Worm (Caenorhabditis elegans) whole organism, L1 larva: Measurements from ENCODE around the gene F21D9.1.

Experiments
- C04F5.9 ChIP-seq: sonication (generic microtip); optimal IDR thresholded peaks from 2 replicates; lab custom pipeline; 2016; ENCODE audit warnings: missing genetic modification characterization, missing compliant biosample characterization
- C16A3.4 ChIP-seq: fragments of 150-350 bp; optimal IDR thresholded peaks from 2 replicates; lab custom pipeline; 2014; ENCODE audit warnings: missing biosample characterization, missing genetic modification characterization
- F16B12.6 ChIP-seq: fragments of 150-350 bp; optimal IDR thresholded peaks from 2 replicates; lab custom pipeline; 2014; ENCODE audit warnings: missing biosample characterization, missing genetic modification characterization
- aha-1 ChIP-seq: fragments of 150-350 bp; optimal IDR thresholded peaks from 2 replicates; lab custom pipeline; 2014; ENCODE audit warnings: missing biosample characterization, missing genetic modification characterization
- alr-1 ChIP-seq: fragments of 200-800 bp; sonication (Bioruptor generic); optimal IDR thresholded peaks from 2 replicates; lab custom pipeline; 2018; ENCODE audit warnings: borderline replicate concordance, mild to moderate bottlenecking, missing genetic modification characterization, missing compliant biosample characterization
- ceh-63 ChIP-seq: fragments of 200-800 bp; sonication (Bioruptor generic); optimal IDR thresholded peaks from 2 replicates; lab custom pipeline; 2018; ENCODE audit warnings: mild to moderate bottlenecking, missing genetic modification characterization, missing compliant biosample characterization
- ceh-82 ChIP-seq, 3 experiments: fragments of 150-350 bp in 1 of 3; sonication (generic microtip) in 2 of 3; optimal IDR thresholded peaks; 2 replicates each; lab custom pipeline; 2014 to 2017; ENCODE audit warnings: missing biosample characterization in 3 of 3, missing genetic modification characterization in 3 of 3
- ceh-88 ChIP-seq: fragments of 200-800 bp; sonication (Bioruptor generic); IDR thresholded peaks from 2 replicates; pipeline ENCODE4 v1.3.6; 2022; ENCODE audit warnings: missing genetic modification characterization, missing compliant biosample characterization
- ces-1 ChIP-seq: fragments of 150-350 bp; optimal IDR thresholded peaks from 2 replicates; lab custom pipeline; 2014; ENCODE audit warnings: missing biosample characterization, missing genetic modification reagents, missing genetic modification characterization
- dpl-1 ChIP-seq, 3 experiments: fragments of 150-350 bp in 2 of 3; sonication (generic microtip) in 1 of 3; optimal IDR thresholded peaks; 2 replicates each; lab custom pipeline; 2014 to 2017; ENCODE audit warnings: missing biosample characterization in 3 of 3, missing genetic modification characterization in 3 of 3, missing genetic modification reagents in 3 of 3
- dsc-1 ChIP-seq: sonication (generic microtip); optimal IDR thresholded peaks from 2 replicates; lab custom pipeline; 2016; ENCODE audit warnings: mild to moderate bottlenecking, missing genetic modification characterization, missing compliant biosample characterization
- efl-1 ChIP-seq, 4 experiments: fragments of 150-350 bp; optimal IDR thresholded peaks in 3 of 4; peaks in 1 of 4; 1 replicate in 1 of 4; 2 replicates in 3 of 4; lab custom pipeline; 2014; ENCODE audit warnings: missing biosample characterization in 2 of 4, missing genetic modification characterization in 2 of 4, missing genetic modification reagents in 2 of 4
- egl-13 ChIP-seq: sonication (generic microtip); optimal IDR thresholded peaks from 2 replicates; lab custom pipeline; 2016; ENCODE audit warnings: missing genotype, missing genetic modification reagents, missing genetic modification characterization, missing compliant biosample characterization
- egl-27 ChIP-seq, 2 experiments: fragments of 150-350 bp in 1 of 2; sonication (generic microtip); optimal IDR thresholded peaks; 3 replicates each; lab custom pipeline; 2017 to 2018; ENCODE audit warnings: missing biosample characterization in 2 of 2, missing genetic modification characterization in 2 of 2, missing genetic modification reagents in 2 of 2
- elt-3 ChIP-seq, 6 experiments: fragments of 150-350 bp in 1 of 6; sonication (generic microtip); optimal IDR thresholded peaks; 2 replicates each; lab custom pipeline; 2017 to 2018; ENCODE audit warnings: missing biosample characterization in 6 of 6, missing genetic modification characterization in 6 of 6, inconsistent platforms in 1 of 6
- ets-5 ChIP-seq: fragments of 200-800 bp; sonication (Bioruptor generic); IDR thresholded peaks from 2 replicates; pipeline ENCODE4 v1.3.6; 2022; ENCODE audit warnings: missing genetic modification characterization, missing compliant biosample characterization
- fkh-8 ChIP-seq: sonication (generic microtip); optimal IDR thresholded peaks from 2 replicates; lab custom pipeline; 2016; ENCODE audit warnings: mild to moderate bottlenecking, missing genetic modification characterization, missing compliant biosample characterization
- fos-1 ChIP-seq: fragments of 150-350 bp; optimal IDR thresholded peaks from 2 replicates; lab custom pipeline; 2014; ENCODE audit warnings: missing biosample characterization, missing genetic modification characterization
- grh-1 ChIP-seq: fragments of 200-800 bp; sonication (Bioruptor generic); IDR thresholded peaks from 2 replicates; pipeline ENCODE4 v1.3.6; 2022; ENCODE audit warnings: missing genetic modification reagents, missing genetic modification characterization, missing compliant biosample characterization
- hlh-17 ChIP-seq: fragments of 200-800 bp; sonication (Bioruptor generic); optimal IDR thresholded peaks from 2 replicates; lab custom pipeline; 2018; ENCODE audit warnings: missing genetic modification characterization, mild to moderate bottlenecking, missing compliant biosample characterization, moderate library complexity, borderline replicate concordance
- lin-35 ChIP-seq, 2 experiments: fragments of 150-350 bp; optimal IDR thresholded peaks; 2 replicates each; lab custom pipeline; 2014; ENCODE audit warnings: missing biosample characterization in 2 of 2, missing genetic modification characterization in 2 of 2, missing genetic modification reagents in 2 of 2
- lin-39 ChIP-seq: fragments of 150-350 bp; optimal IDR thresholded peaks from 2 replicates; lab custom pipeline; 2014; ENCODE audit warnings: missing biosample characterization, missing genetic modification reagents, missing genetic modification characterization
- mef-2 ChIP-seq: fragments of 150-350 bp; optimal IDR thresholded peaks from 2 replicates; lab custom pipeline; 2014; ENCODE audit warnings: missing biosample characterization, missing genetic modification characterization
- mep-1 ChIP-seq: fragments of 150-350 bp; optimal IDR thresholded peaks from 2 replicates; lab custom pipeline; 2014; ENCODE audit warnings: missing biosample characterization, missing genetic modification characterization
- nhr-19 ChIP-seq: fragments of 200-800 bp; sonication (Bioruptor generic); conservative IDR thresholded peaks from 2 replicates; pipeline ENCODE4 v1.3.6; 2022; ENCODE audit warnings: missing genetic modification characterization, missing compliant biosample characterization
- nhr-47 ChIP-seq: sonication (generic microtip); optimal IDR thresholded peaks from 2 replicates; lab custom pipeline; 2016; ENCODE audit warnings: mild to moderate bottlenecking, missing genetic modification characterization, moderate library complexity, missing compliant biosample characterization
- nhr-77 ChIP-seq: fragments of 150-350 bp; optimal IDR thresholded peaks from 2 replicates; lab custom pipeline; 2014; ENCODE audit warnings: missing biosample characterization, missing genetic modification characterization
- nhr-90 ChIP-seq: sonication (generic microtip); optimal IDR thresholded peaks from 2 replicates; lab custom pipeline; 2016; ENCODE audit warnings: mild to moderate bottlenecking, missing genetic modification characterization, missing compliant biosample characterization; ENCODE audit not compliant: poor library complexity
- pag-3 ChIP-seq: sonication (generic microtip); optimal IDR thresholded peaks from 2 replicates; lab custom pipeline; 2017; ENCODE audit warnings: missing genetic modification characterization, mild to moderate bottlenecking, missing compliant biosample characterization, antibody characterized with exemption, borderline replicate concordance; ENCODE audit not compliant: insufficient read depth
- pax-3 ChIP-seq: fragments of 200-800 bp; sonication (Bioruptor generic); optimal IDR thresholded peaks from 2 replicates; lab custom pipeline; 2018; ENCODE audit warnings: mild to moderate bottlenecking, missing genetic modification characterization, moderate library complexity, missing compliant biosample characterization
- pqm-1 ChIP-seq: sonication (generic microtip); optimal IDR thresholded peaks from 3 replicates; lab custom pipeline; 2017; ENCODE audit warnings: missing biosample characterization, missing genetic modification characterization
- skn-1 ChIP-seq: fragments of 150-350 bp; optimal IDR thresholded peaks from 2 replicates; lab custom pipeline; 2014; ENCODE audit warnings: missing biosample characterization, missing genetic modification characterization
- snpc-4 ChIP-seq: fragments of 150-350 bp; optimal IDR thresholded peaks from 2 replicates; lab custom pipeline; 2014; ENCODE audit warnings: missing biosample characterization, missing genetic modification characterization
- sox-4 ChIP-seq: sonication (generic microtip); optimal IDR thresholded peaks from 2 replicates; lab custom pipeline; 2016; ENCODE audit warnings: missing genetic modification characterization, missing compliant biosample characterization
- sup-37 ChIP-seq: fragments of 200-800 bp; sonication (Bioruptor generic); optimal IDR thresholded peaks from 2 replicates; lab custom pipeline; 2018; ENCODE audit warnings: mild to moderate bottlenecking, missing genetic modification characterization, missing compliant biosample characterization
- swsn-7 ChIP-seq: sonication (generic microtip); optimal IDR thresholded peaks from 2 replicates; lab custom pipeline; 2016; ENCODE audit warnings: missing genetic modification characterization, missing compliant biosample characterization
- unc-130 ChIP-seq: fragments of 150-350 bp; optimal IDR thresholded peaks from 2 replicates; lab custom pipeline; 2017; ENCODE audit warnings: missing biosample characterization, missing genetic modification characterization, inconsistent platforms
- unc-86 ChIP-seq: sonication (generic microtip); optimal IDR thresholded peaks from 2 replicates; lab custom pipeline; 2016; ENCODE audit warnings: missing genetic modification characterization, missing compliant biosample characterization
- xbp-1 ChIP-seq: sonication (generic microtip); optimal IDR thresholded peaks from 2 replicates; lab custom pipeline; 2016; ENCODE audit warnings: missing genetic modification characterization, missing compliant biosample characterization

Gene F21D9.1

ce11 chrV:19279888-19280287 is 15.6 kb downstream of the F21D9.1 start, which contains the start of gene F21D9.8:
Gene F21D9.8, minus strand, starts transcription at chrV:19279988.
- TF ChIP-seq pag-3 (tag; lab: Kevin White, UChicago) (no peak), grh-1 (GFP tag; lab: Robert Waterston, UW) (no peak), pax-3 (tag; lab: Kevin White, UChicago) (no peak), pqm-1 (tag; lab: Kevin White, UChicago) (no peak), swsn-7 (no peak), unc-86 (no peak), ceh-88 (GFP tag; lab: Robert Waterston, UW) (no peak), nhr-47 (tag; lab: Kevin White, UChicago) (no peak), elt-3 (tag; optimal IDR thresholded peaks at IDR 0.05; lab: Kevin White, UChicago) (no peak), unc-130 (tag; lab: Kevin White, UChicago) (no peak), fos-1 (tag; lab: Kevin White, UChicago) (no peak), dpl-1 (GFP tag; optimal IDR thresholded peaks at IDR 0.05; lab: Kevin White, UChicago) (no peak), nhr-77 (no peak), alr-1 (tag; lab: Kevin White, UChicago) (no peak)
- TF ChIP-seq, all 84 proteins: peak for 0

DNA sequence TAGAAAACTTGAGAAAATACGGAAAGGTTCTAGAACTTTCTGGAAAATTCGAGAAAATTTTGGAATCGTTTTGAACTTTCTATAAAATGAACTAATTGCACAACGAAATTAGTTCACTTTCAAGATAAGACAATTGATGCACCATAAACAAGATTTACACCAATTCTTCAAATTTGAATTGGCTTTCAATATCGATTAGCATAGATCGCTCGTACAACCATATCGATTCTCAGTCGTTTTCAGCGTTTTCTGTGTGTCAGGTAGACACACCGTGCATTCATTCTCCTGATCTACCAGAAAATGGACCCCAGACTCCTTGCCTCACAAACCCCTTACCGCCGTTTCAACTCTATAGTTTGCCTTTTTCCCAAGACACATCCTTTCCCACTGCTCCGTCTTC is 18.1 kb downstream of the F21D9.1 start, which contains the start of gene fbxb-117:
fbxb-117 (plus strand) TSS at position 301 of the 400 bp plus-strand sequence.
- TF ChIP-seq lin-39 (no peak), C04F5.9 (tag; lab: Kevin White, UChicago) (no peak), mep-1 (no peak), C16A3.4 (tag; lab: Kevin White, UChicago) (no peak), xbp-1 (tag; lab: Kevin White, UChicago) (no peak), fkh-8 (tag; lab: Kevin White, UChicago) (no peak), snpc-4 (tag; lab: Kevin White, UChicago) (no peak), efl-1 (optimal IDR thresholded peaks at IDR 0.05; lab: Kevin White, UChicago) (no peak), efl-1 (GFP tag; optimal IDR thresholded peaks at IDR 0.05 in 1 of 2; lab: Kevin White, UChicago) (no peak), F16B12.6 (no peak)

DNA sequence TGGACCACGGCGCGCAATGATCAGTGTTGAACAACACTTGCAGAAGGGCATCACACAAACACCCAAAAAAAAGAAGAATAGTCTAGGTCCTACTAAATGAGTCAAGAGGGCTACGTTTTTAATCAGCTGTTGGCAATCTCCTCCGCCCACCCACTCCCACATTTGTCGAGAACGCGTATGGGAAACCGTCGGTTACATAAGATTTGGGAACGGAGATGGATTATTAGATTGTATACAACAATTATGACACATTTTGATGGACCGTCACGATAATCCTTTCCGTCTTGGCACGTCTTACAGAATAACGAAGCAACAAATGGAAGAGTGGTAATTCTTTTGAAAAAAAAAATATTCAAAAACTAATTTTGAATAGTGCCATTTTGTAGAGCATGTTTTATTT is 21.7 kb downstream of the F21D9.1 start:
- no peak for TF ChIP-seq dsc-1
- no peak for TF ChIP-seq ceh-82 (tag; optimal IDR thresholded peaks at IDR 0.05; lab: Kevin White, UChicago)
- TF ChIP-seq pqm-1 (tag; lab: Kevin White, UChicago), result no peak
- no peak for TF ChIP-seq egl-13 (tag; lab: Kevin White, UChicago)

ce11 chrV:19288073-19288805 is 24.0 kb downstream of the F21D9.1 start, which contains the start of the genes F55C9.3 and fbxb-57:
Gene F55C9.3, minus strand, starts transcription at chrV:19288173.
Gene fbxb-57, plus strand, starts transcription at chrV:19288755.
- no peak for TF ChIP-seq lin-35 (GFP tag; optimal IDR thresholded peaks at IDR 0.05; lab: Kevin White, UChicago)

ce11 chrV:19293025-19293424 is 28.8 kb downstream of the F21D9.1 start, which contains the start of gene F55C9.5:
Gene F55C9.5, minus strand, starts transcription at chrV:19293125.
- TF ChIP-seq ceh-63 (no peak), hlh-17 (GFP tag; lab: Kevin White, UChicago) (no peak), pqm-1 (tag; lab: Kevin White, UChicago) (no peak), sox-4 (tag; lab: Kevin White, UChicago) (no peak), mef-2 (tag; lab: Kevin White, UChicago) (no peak), dsc-1 (no peak), ets-5 (GFP tag; lab: Robert Waterston, UW) (no peak), unc-130 (tag; lab: Kevin White, UChicago) (no peak), aha-1 (tag; lab: Kevin White, UChicago) (no peak), ces-1 (GFP tag; lab: Kevin White, UChicago) (no peak), nhr-19 (GFP tag; lab: Robert Waterston, UW) (no peak), egl-27 (tag; optimal IDR thresholded peaks at IDR 0.05; lab: Kevin White, UChicago) (no peak), skn-1 (tag; lab: Kevin White, UChicago) (no peak), nhr-90 (no peak), sup-37 (no peak)
- TF ChIP-seq, all 84 proteins: peak for 0
